Fruit fly (Drosophila melanogaster) whole organism, embryonic: ENCODE measurements around the gene SmydA-9.
A peak's percentile ranks its signal among the peaks of the same experiment; 100 is the strongest.

ENCODE experiments used
- Atf3 ChIP-seq: fragments of 200-800 bp; sonication (Bioruptor generic); optimal IDR thresholded peaks from 3 replicates; lab custom pipeline; 2016; ENCODE audit warnings: missing biosample characterization, missing genetic modification characterization
- CG10543 ChIP-seq: fragments of 200-800 bp; sonication (Bioruptor generic); optimal IDR thresholded peaks from 3 replicates; lab custom pipeline; 2017; ENCODE audit warnings: missing biosample characterization, mild to moderate bottlenecking, missing genetic modification characterization, moderate library complexity
- CG13296 ChIP-seq: fragments of 200-800 bp; sonication (Bioruptor generic); optimal IDR thresholded peaks from 3 replicates; lab custom pipeline; 2018; ENCODE audit warnings: missing biosample characterization, mild to moderate bottlenecking, missing genetic modification characterization
- CG13894 ChIP-seq: fragments of 200-800 bp; sonication (Bioruptor generic); optimal IDR thresholded peaks from 3 replicates; lab custom pipeline; 2018; ENCODE audit warnings: missing biosample characterization, mild to moderate bottlenecking, missing genetic modification characterization, moderate library complexity
- CG15514 ChIP-seq: fragments of 200-800 bp; sonication (Bioruptor generic); optimal IDR thresholded peaks from 3 replicates; lab custom pipeline; 2017; ENCODE audit warnings: missing biosample characterization, missing genetic modification characterization, mild to moderate bottlenecking, moderate library complexity, missing genetic modification reagents
- CG15601 ChIP-seq: fragments of 200-800 bp; sonication (Bioruptor generic); optimal IDR thresholded peaks from 3 replicates; lab custom pipeline; 2019; ENCODE audit warnings: missing biosample characterization, mild to moderate bottlenecking, missing genetic modification characterization, moderate library complexity
- CG1647 ChIP-seq: fragments of 200-800 bp; sonication (Bioruptor generic); optimal IDR thresholded peaks from 3 replicates; lab custom pipeline; 2016; ENCODE audit warnings: missing biosample characterization, missing genetic modification characterization
- CG2199 ChIP-seq: fragments of 200-800 bp; sonication (Bioruptor generic); IDR thresholded peaks from 3 replicates; pipeline ENCODE4 v1.3.6; 2022; ENCODE audit warnings: missing biosample characterization, missing genetic modification characterization
- CG3281 ChIP-seq: fragments of 200-800 bp; sonication (Bioruptor generic); optimal IDR thresholded peaks from 3 replicates; lab custom pipeline; 2017; ENCODE audit warnings: missing biosample characterization, mild to moderate bottlenecking, missing genetic modification characterization
- CG34376 ChIP-seq: fragments of 200-800 bp; sonication (Bioruptor generic); optimal IDR thresholded peaks from 2 replicates; lab custom pipeline; 2018; ENCODE audit warnings: missing biosample characterization, mild to moderate bottlenecking, missing genetic modification characterization
- CG7745 ChIP-seq: fragments of 200-800 bp; sonication (Bioruptor generic); optimal IDR thresholded peaks from 2 replicates; lab custom pipeline; 2018; ENCODE audit warnings: missing biosample characterization, mild to moderate bottlenecking, missing genetic modification characterization, moderate library complexity
- D ChIP-seq, 2 experiments: fragments of 200-800 bp in 1 of 2; fragments of >200 bp in 1 of 2; sonication (Bioruptor generic) in 1 of 2; optimal IDR thresholded peaks; 2 replicates in 1 of 2; 3 replicates in 1 of 2; lab custom pipeline; 2017; ENCODE audit warnings: mild to moderate bottlenecking in 1 of 2, missing biosample characterization in 1 of 2, missing genetic modification characterization in 1 of 2, missing genetic modification reagents in 1 of 2
- Ets65A ChIP-seq: fragments of 200-800 bp; sonication (Bioruptor generic); peaks from one replicate; lab custom pipeline; 2016; ENCODE audit warnings: missing biosample characterization, missing genetic modification characterization
- GATAe ChIP-seq: fragments of 200-800 bp; sonication (Bioruptor generic); conservative IDR thresholded peaks from 2 replicates; pipeline ENCODE4 v1.3.6; 2022; ENCODE audit warnings: missing biosample characterization, missing genetic modification characterization
- Hr39 ChIP-seq: fragments of >200 bp; optimal IDR thresholded peaks from 2 replicates; lab custom pipeline; 2017
- Lim3 ChIP-seq: fragments of 200-800 bp; sonication (Bioruptor generic); IDR thresholded peaks from 2 replicates; pipeline ENCODE4 v1.3.6; 2022; ENCODE audit warnings: missing biosample characterization, missing genetic modification characterization
- Mad ChIP-seq: fragments of 200-800 bp; sonication (Bioruptor generic); optimal IDR thresholded peaks from 2 replicates; lab custom pipeline; 2016; ENCODE audit warnings: missing biosample characterization, missing genetic modification characterization
- Med ChIP-seq: fragments of 200-800 bp; sonication (Bioruptor generic); peaks from one replicate; lab custom pipeline; 2016; ENCODE audit warnings: missing biosample characterization, missing genetic modification characterization, mild to moderate bottlenecking, inconsistent platforms, moderate library complexity
- NC2α ChIP-seq: fragments of 200-800 bp; sonication (Bioruptor generic); optimal IDR thresholded peaks from 2 replicates; lab custom pipeline; 2016; ENCODE audit warnings: missing biosample characterization, missing genetic modification characterization
- Oli ChIP-seq: fragments of 200-800 bp; sonication (Bioruptor generic); optimal IDR thresholded peaks from 2 replicates; lab custom pipeline; 2018; ENCODE audit warnings: missing biosample characterization, mild to moderate bottlenecking, missing genetic modification characterization, moderate library complexity
- Pdp1 ChIP-seq, 2 experiments: fragments of 200-800 bp; sonication (Bioruptor generic); optimal IDR thresholded peaks; 3 replicates each; lab custom pipeline; 2016; ENCODE audit warnings: missing biosample characterization in 2 of 2, missing genetic modification characterization in 2 of 2, mild to moderate bottlenecking in 1 of 2, moderate library complexity in 1 of 2
- Vsx1 ChIP-seq: fragments of 200-800 bp; sonication (Bioruptor generic); optimal IDR thresholded peaks from 2 replicates; lab custom pipeline; 2017; ENCODE audit warnings: missing biosample characterization, mild to moderate bottlenecking, missing genetic modification characterization, missing genetic modification reagents
- Xbp1 ChIP-seq: fragments of 200-800 bp; sonication (Bioruptor generic); optimal IDR thresholded peaks from 3 replicates; lab custom pipeline; 2016; ENCODE audit warnings: missing biosample characterization, mild to moderate bottlenecking, missing genetic modification characterization
- abd-A ChIP-seq: fragments of 200-800 bp; sonication (Bioruptor generic); optimal IDR thresholded peaks from 3 replicates; lab custom pipeline; 2019; ENCODE audit warnings: missing biosample characterization, mild to moderate bottlenecking, missing genetic modification characterization, moderate library complexity
- ap ChIP-seq: fragments of 200-800 bp; sonication (Bioruptor generic); IDR thresholded peaks from 2 replicates; pipeline ENCODE4 v1.3.6; 2022; ENCODE audit warnings: missing biosample characterization, missing genetic modification characterization
- caup ChIP-seq: fragments of 200-800 bp; sonication (Bioruptor generic); optimal IDR thresholded peaks from 3 replicates; lab custom pipeline; 2017; ENCODE audit warnings: missing biosample characterization, mild to moderate bottlenecking, missing genetic modification characterization, moderate library complexity; ENCODE audit not compliant: severe bottlenecking
- chinmo ChIP-seq: fragments of 200-800 bp; sonication (Bioruptor generic); IDR thresholded peaks from 4 replicates; pipeline ENCODE4 v1.3.6; 2022; ENCODE audit warnings: missing biosample characterization, missing genetic modification characterization; ENCODE audit not compliant: partially characterized antibody
- dysf ChIP-seq: fragments of 200-800 bp; sonication (Bioruptor generic); IDR thresholded peaks from 3 replicates; pipeline ENCODE4 v1.3.6; 2022; ENCODE audit warnings: missing biosample characterization, missing genetic modification characterization
- exex ChIP-seq: fragments of 200-800 bp; sonication (Bioruptor generic); optimal IDR thresholded peaks from 4 replicates; lab custom pipeline; 2018; ENCODE audit warnings: missing biosample characterization, mild to moderate bottlenecking, missing genetic modification characterization, moderate library complexity
- ftz-f1 ChIP-seq: fragments of 200-800 bp; sonication (Bioruptor generic); optimal IDR thresholded peaks from 2 replicates; lab custom pipeline; 2016; ENCODE audit warnings: missing biosample characterization, missing genetic modification characterization
- gro ChIP-seq: fragments of 200-800 bp; sonication (Bioruptor generic); optimal IDR thresholded peaks from 2 replicates; lab custom pipeline; 2016; ENCODE audit warnings: missing biosample characterization, missing genetic modification characterization
- kay ChIP-seq: fragments of 200-800 bp; sonication (Bioruptor generic); optimal IDR thresholded peaks from 2 replicates; lab custom pipeline; 2016; ENCODE audit warnings: missing biosample characterization, missing genetic modification characterization
- kni ChIP-seq: fragments of 200-800 bp; sonication (Bioruptor generic); optimal IDR thresholded peaks from 3 replicates; lab custom pipeline; 2017; ENCODE audit warnings: mild to moderate bottlenecking, missing biosample characterization, missing genetic modification reagents, missing genetic modification characterization
- mirr ChIP-seq: fragments of 200-800 bp; sonication (Bioruptor generic); optimal IDR thresholded peaks from 3 replicates; lab custom pipeline; 2018; ENCODE audit warnings: missing biosample characterization, mild to moderate bottlenecking, missing genetic modification characterization
- mld ChIP-seq: fragments of 200-800 bp; sonication (Bioruptor generic); IDR thresholded peaks from 3 replicates; pipeline ENCODE4 v1.3.6; 2022; ENCODE audit warnings: missing biosample characterization, missing genetic modification characterization; ENCODE audit not compliant: partially characterized antibody
- p53 ChIP-seq: fragments of 200-800 bp; sonication (Bioruptor generic); optimal IDR thresholded peaks from 2 replicates; lab custom pipeline; 2016; ENCODE audit warnings: missing biosample characterization, missing genetic modification characterization
- pan ChIP-seq, 4 experiments: fragments of >200 bp in 3 of 4; fragments of 200-800 bp in 1 of 4; sonication (Bioruptor generic) in 1 of 4; optimal IDR thresholded peaks in 3 of 4; IDR thresholded peaks in 1 of 4; 2 replicates each; pipeline versions ENCODE4 v1.3.6 to Lab custom; 2017 to 2022; ENCODE audit warnings: missing biosample characterization in 2 of 4, missing genetic modification characterization in 2 of 4, mixed read lengths in 1 of 4
- sd ChIP-seq: fragments of 200-800 bp; sonication (Bioruptor generic); optimal IDR thresholded peaks from 3 replicates; lab custom pipeline; 2018; ENCODE audit warnings: missing biosample characterization, mild to moderate bottlenecking, missing genetic modification characterization, moderate library complexity
- sisA ChIP-seq: fragments of 200-800 bp; sonication (Bioruptor generic); IDR thresholded peaks from 2 replicates; pipeline ENCODE4 v1.3.6; 2022; ENCODE audit warnings: missing biosample characterization, missing genetic modification characterization
- sqz ChIP-seq: fragments of 200-800 bp; sonication (Bioruptor generic); optimal IDR thresholded peaks from 3 replicates; lab custom pipeline; 2018; ENCODE audit warnings: missing biosample characterization, mild to moderate bottlenecking, missing genetic modification characterization
- sug ChIP-seq: fragments of 200-800 bp; optimal IDR thresholded peaks from 2 replicates; lab custom pipeline; 2019; ENCODE audit warnings: missing biosample characterization, mild to moderate bottlenecking, missing genetic modification characterization, moderate library complexity
- tap ChIP-seq: fragments of 200-800 bp; optimal IDR thresholded peaks from 3 replicates; lab custom pipeline; 2019; ENCODE audit warnings: missing biosample characterization, mild to moderate bottlenecking, missing genetic modification characterization, moderate library complexity
- vvl ChIP-seq: fragments of 200-800 bp; sonication (Bioruptor generic); IDR thresholded peaks from 2 replicates; pipeline ENCODE4 v1.3.6; 2022; ENCODE audit warnings: missing biosample characterization, missing genetic modification characterization
- wdn ChIP-seq: fragments of 200-800 bp; sonication (Bioruptor generic); IDR thresholded peaks from 2 replicates; pipeline ENCODE4 v1.3.6; 2022; ENCODE audit warnings: missing biosample characterization, missing genetic modification characterization

SmydA-9 gene

dm6 chrX:9201080-9201479 lies 9.6 kb downstream of the SmydA-9 start:
- TF ChIP-seq sisA (no peak), Xbp1 (GFP tag; lab: Kevin White, UChicago) (no peak), CG1647 (GFP tag; lab: Kevin White, UChicago) (no peak), sd (tag; lab: Kevin White, UChicago) (peak; percentile 55), chinmo (GFP tag; lab: Robert Waterston, UW) (0 out of 4 replicates have a peak, but pooled peaks have one; percentile 33), ftz-f1 (GFP tag; lab: Kevin White, UChicago) (peak; percentile 83), Hr39 (no peak), CG34376 (GFP tag; lab: Kevin White, UChicago) (peak; percentile 86), sqz (GFP tag; lab: Kevin White, UChicago) (peak; percentile 29), Lim3 (GFP tag; lab: Robert Waterston, UW) (peak; percentile 55; the same call in 1 of the 2 replicates), GATAe (GFP tag; lab: Robert Waterston, UW) (peak; percentile 60; the same call in 1 of the 2 replicates), caup (GFP tag; lab: Kevin White, UChicago) (peak; percentile 11), NC2α (GFP tag; lab: Kevin White, UChicago) (no peak), vvl (no peak), kay (GFP tag; lab: Kevin White, UChicago) (no peak), CG3281 (GFP tag; lab: Kevin White, UChicago) (peak; percentile 7), Mad (no peak), Oli (tag; lab: Kevin White, UChicago) (no peak), mirr (peak; percentile 96), Ets65A (GFP tag; lab: Kevin White, UChicago) (no peak), mld (GFP tag; lab: Robert Waterston, UW) (no peak), abd-A (tag; lab: Kevin White, UChicago) (peak; percentile 89), wdn (GFP tag; lab: Robert Waterston, UW) (no peak), Med (peak; percentile 51), exex (tag; lab: Kevin White, UChicago) (peak; percentile 85), kni (GFP tag; lab: Kevin White, UChicago) (no peak), p53 (GFP tag; lab: Kevin White, UChicago) (no peak), CG15601 (tag; lab: Kevin White, UChicago) (peak; percentile 65), Atf3 (GFP tag; lab: Kevin White, UChicago) (no peak), dysf (GFP tag; lab: Robert Waterston, UW) (no peak), CG7745 (no peak), CG13894 (tag; lab: Kevin White, UChicago) (peak; percentile 1), tap (tag; lab: Kevin White, UChicago) (no peak), CG10543 (GFP tag; lab: Kevin White, UChicago) (peak; percentile 19), pan (optimal IDR thresholded peaks at IDR 0.05; lab: Kevin White, UChicago) (no peak), pan (GFP tag; optimal IDR thresholded peaks at IDR 0.05 in 1 of 2, IDR thresholded peaks at IDR 0.05 in 1 of 2) (no peak), CG13296 (GFP tag; lab: Kevin White, UChicago) (peak; percentile 13), ap (no peak), gro (GFP tag; lab: Kevin White, UChicago) (peak; percentile 31), sug (tag; lab: Kevin White, UChicago) (peak; percentile 95), Vsx1 (GFP tag; lab: Kevin White, UChicago) (no peak), D (optimal IDR thresholded peaks at IDR 0.05; lab: Kevin White, UChicago) (no peak), D (GFP tag; optimal IDR thresholded peaks at IDR 0.05; lab: Kevin White, UChicago) (no peak), Pdp1 (GFP tag; optimal IDR thresholded peaks at IDR 0.05; lab: Kevin White, UChicago) (peak in 1 of 2 experiments; percentile 80), CG2199 (GFP tag; lab: Robert Waterston, UW) (0 out of 3 replicates have a peak, but pooled peaks have one; percentile 45), CG15514 (GFP tag; lab: Kevin White, UChicago) (peak; percentile 19)
